Fruit fly (Drosophila melanogaster) whole organism, pupa: ENCODE results near the gene CG17197.

Experiments
- CG10348 ChIP-seq: fragments of 200-800 bp; sonication (Bioruptor generic); IDR thresholded peaks from 2 replicates; pipeline ENCODE4 v1.3.6; 2022; ENCODE audit warnings: missing biosample characterization, missing genetic modification characterization
- CG12605 ChIP-seq: fragments of 200-800 bp; sonication (Bioruptor generic); IDR thresholded peaks from 2 replicates; pipeline ENCODE4 v1.3.6; 2022; ENCODE audit warnings: missing biosample characterization, missing genetic modification characterization
- CG13204 ChIP-seq: fragments of 200-800 bp; sonication (Bioruptor generic); optimal IDR thresholded peaks from 2 replicates; lab custom pipeline; 2018; ENCODE audit warnings: missing biosample characterization, mild to moderate bottlenecking, missing genetic modification characterization, moderate library complexity
- CG14655 ChIP-seq: fragments of 200-800 bp; sonication (Bioruptor generic); optimal IDR thresholded peaks from 3 replicates; lab custom pipeline; 2017; ENCODE audit warnings: mild to moderate bottlenecking, missing biosample characterization, missing genetic modification reagents, missing genetic modification characterization
- CG15710 ChIP-seq: fragments of 200-800 bp; sonication (Bioruptor generic); optimal IDR thresholded peaks from 2 replicates; lab custom pipeline; 2018; ENCODE audit warnings: missing biosample characterization, mild to moderate bottlenecking, missing genetic modification characterization, moderate library complexity
- CG17806 ChIP-seq: fragments of 200-800 bp; sonication (Bioruptor generic); optimal IDR thresholded peaks from 2 replicates; lab custom pipeline; 2018; ENCODE audit warnings: missing biosample characterization, mild to moderate bottlenecking, missing genetic modification characterization, moderate library complexity
- CG32121 ChIP-seq: fragments of 200-800 bp; sonication (Bioruptor generic); IDR thresholded peaks from 2 replicates; pipeline ENCODE4 v1.3.6; 2022; ENCODE audit warnings: missing biosample characterization, missing genetic modification characterization
- CG34367 ChIP-seq: fragments of 200-800 bp; sonication (Bioruptor generic); optimal IDR thresholded peaks from 2 replicates; lab custom pipeline; 2018; ENCODE audit warnings: missing biosample characterization, mild to moderate bottlenecking, missing genetic modification characterization
- CG4496 ChIP-seq: fragments of 200-800 bp; sonication (Bioruptor generic); IDR thresholded peaks from 3 replicates; pipeline ENCODE4 v1.3.6; 2022; ENCODE audit warnings: missing biosample characterization, missing genetic modification characterization
- CG8159 ChIP-seq: fragments of 200-800 bp; sonication (Bioruptor generic); optimal IDR thresholded peaks from 3 replicates; lab custom pipeline; 2018; ENCODE audit warnings: missing biosample characterization, mild to moderate bottlenecking, missing genetic modification characterization, moderate library complexity
- CG8301 ChIP-seq: fragments of 200-800 bp; sonication (Bioruptor generic); optimal IDR thresholded peaks from 2 replicates; lab custom pipeline; 2018; ENCODE audit warnings: missing biosample characterization, mild to moderate bottlenecking, missing genetic modification characterization
- CG9948 ChIP-seq: fragments of 200-800 bp; sonication (Bioruptor generic); optimal IDR thresholded peaks from 2 replicates; lab custom pipeline; 2018; ENCODE audit warnings: missing biosample characterization, mild to moderate bottlenecking, missing genetic modification characterization, moderate library complexity
- D1 ChIP-seq: fragments of 200-800 bp; sonication (Bioruptor generic); optimal IDR thresholded peaks from 2 replicates; lab custom pipeline; 2018; ENCODE audit warnings: missing biosample characterization, mild to moderate bottlenecking, missing genetic modification characterization, moderate library complexity
- EcR ChIP-seq: fragments of 200-800 bp; sonication (Bioruptor generic); optimal IDR thresholded peaks from 3 replicates; lab custom pipeline; 2019; ENCODE audit warnings: missing biosample characterization, missing genetic modification characterization, mild to moderate bottlenecking, moderate library complexity, missing genetic modification reagents
- Ets98B ChIP-seq: fragments of 200-800 bp; sonication (Bioruptor generic); IDR thresholded peaks from 2 replicates; pipeline ENCODE4 v1.3.6; 2022; ENCODE audit warnings: missing biosample characterization, missing genetic modification characterization
- Pif1A ChIP-seq: fragments of 200-800 bp; sonication (Bioruptor generic); optimal IDR thresholded peaks from 3 replicates; lab custom pipeline; 2016; ENCODE audit warnings: missing biosample characterization, missing genetic modification characterization
- Pif1B ChIP-seq: fragments of 200-800 bp; sonication (Bioruptor generic); optimal IDR thresholded peaks from 3 replicates; lab custom pipeline; 2016; ENCODE audit warnings: missing biosample characterization, missing genetic modification characterization
- Snoo ChIP-seq: fragments of 200-800 bp; sonication (Bioruptor generic); optimal IDR thresholded peaks from 3 replicates; lab custom pipeline; 2017; ENCODE audit warnings: missing biosample characterization, mild to moderate bottlenecking, missing genetic modification characterization, inconsistent platforms
- fd96Ca ChIP-seq: fragments of 200-800 bp; sonication (Bioruptor generic); IDR thresholded peaks from 3 replicates; pipeline ENCODE4 v1.3.6; 2022; ENCODE audit warnings: missing biosample characterization, missing genetic modification characterization
- gl ChIP-seq: fragments of 200-800 bp; sonication (Bioruptor generic); optimal IDR thresholded peaks from 2 replicates; lab custom pipeline; 2018; ENCODE audit warnings: missing biosample characterization, mild to moderate bottlenecking, missing genetic modification characterization
- rn ChIP-seq: fragments of 200-800 bp; sonication (Bioruptor generic); IDR thresholded peaks from 2 replicates; pipeline ENCODE4 v1.3.6; 2022; ENCODE audit warnings: missing biosample characterization, missing genetic modification characterization

Gene CG17197

dm6 chr3R:25753798-25754197 is 21.4 kb downstream of the CG17197 start:
- TF ChIP-seq CG17806 (tag; lab: Kevin White, UChicago) (no peak), CG9948 (tag; lab: Kevin White, UChicago) (no peak), CG10348 (GFP tag; lab: Robert Waterston, UW) (no peak), Pif1B (GFP tag; lab: Kevin White, UChicago) (no peak), fd96Ca (peak; percentile 24; the same call in 1 of the 3 replicates), CG13204 (GFP tag; lab: Kevin White, UChicago) (no peak), CG12605 (GFP tag; lab: Robert Waterston, UW) (no peak), Snoo (tag; lab: Kevin White, UChicago) (no peak), Ets98B (GFP tag; lab: Robert Waterston, UW) (0 out of 2 replicates have a peak, but pooled peaks have one; percentile 22), CG32121 (GFP tag; lab: Robert Waterston, UW) (no peak), CG8159 (tag; lab: Kevin White, UChicago) (no peak), CG4496 (GFP tag; lab: Robert Waterston, UW) (peak; percentile 55; the same call in 1 of the 3 replicates)

- TF ChIP-seq gl (tag; lab: Kevin White, UChicago) (peak; percentile 9), CG10348 (GFP tag; lab: Robert Waterston, UW) (no peak), Ets98B (GFP tag; lab: Robert Waterston, UW) (peak; percentile 65), CG12605 (GFP tag; lab: Robert Waterston, UW) (peak; percentile 71), CG8159 (tag; lab: Kevin White, UChicago) (no peak), EcR (no peak), CG8301 (tag; lab: Kevin White, UChicago) (no peak), CG32121 (GFP tag; lab: Robert Waterston, UW) (peak; percentile 49; the same call in 1 of the 2 replicates), fd96Ca (no peak), CG4496 (GFP tag; lab: Robert Waterston, UW) (peak; percentile 66; the same call in 2 of the 3 replicates), CG9948 (tag; lab: Kevin White, UChicago) (no peak)
- TF ChIP-seq, all 21 proteins: peak for 5
Observed at dm6 chr3R:25740348-25740751, 34.8 kb downstream of the CG17197 start, which contains the start of gene LpR2. Gene LpR2, minus strand, starts transcription at chr3R:25740465.

- TF ChIP-seq fd96Ca (no peak), CG4496 (GFP tag; lab: Robert Waterston, UW) (no peak), CG9948 (tag; lab: Kevin White, UChicago) (no peak), rn (GFP tag; lab: Robert Waterston, UW) (no peak), Snoo (tag; lab: Kevin White, UChicago) (no peak), CG34367 (no peak), CG8301 (tag; lab: Kevin White, UChicago) (no peak), Pif1B (GFP tag; lab: Kevin White, UChicago) (no peak), EcR (no peak), CG14655 (GFP tag; lab: Kevin White, UChicago) (no peak), CG10348 (GFP tag; lab: Robert Waterston, UW) (no peak), CG17806 (tag; lab: Kevin White, UChicago) (no peak), gl (tag; lab: Kevin White, UChicago) (no peak), CG13204 (GFP tag; lab: Kevin White, UChicago) (no peak), CG8159 (tag; lab: Kevin White, UChicago) (no peak), CG15710 (tag; lab: Kevin White, UChicago) (no peak), D1 (tag; lab: Kevin White, UChicago) (no peak)
Observed at dm6 chr3R:25739727-25740126, 35.4 kb downstream of the CG17197 start.

DNA sequence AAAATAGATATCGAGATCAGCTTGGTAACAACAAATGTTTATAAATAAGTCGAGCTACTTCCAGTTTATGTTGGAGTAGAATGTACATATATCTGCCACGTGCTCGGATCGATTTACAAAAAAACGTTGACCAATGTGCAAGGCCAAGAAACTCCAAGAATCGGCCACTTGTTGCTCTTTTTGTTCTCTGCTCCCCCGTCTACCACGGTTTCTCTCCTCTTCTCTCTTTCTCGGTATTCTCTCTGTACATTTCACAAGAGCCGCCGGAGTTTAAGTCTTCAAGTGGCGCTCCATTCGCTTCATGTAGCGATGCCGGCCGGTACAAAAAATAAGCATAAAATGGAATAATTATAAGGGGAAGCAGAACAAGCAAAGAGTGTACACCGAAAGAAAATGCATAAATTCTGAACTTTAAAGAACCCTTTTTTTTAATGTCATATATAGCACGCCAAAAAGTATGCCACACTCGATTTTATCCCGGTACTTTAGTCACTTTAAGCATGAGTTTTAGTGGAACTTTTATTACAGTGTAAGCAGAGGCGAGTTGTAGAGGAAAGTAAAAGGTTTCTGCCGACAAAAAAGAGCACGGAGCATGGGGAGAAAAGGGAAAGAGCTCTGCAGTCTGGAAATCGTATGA is 37.3 kb downstream of the CG17197 start:
- peak; percentile 94 for TF ChIP-seq CG32121 (GFP tag; lab: Robert Waterston, UW)
- peak; percentile 98 for TF ChIP-seq D1 (tag; lab: Kevin White, UChicago)
- TF ChIP-seq CG13204 (GFP tag; lab: Kevin White, UChicago), result peak; percentile 97
- TF ChIP-seq gl (tag; lab: Kevin White, UChicago), result peak; percentile 98
- TF ChIP-seq CG4496 (GFP tag; lab: Robert Waterston, UW), result peak; percentile 99
- TF ChIP-seq CG8301 (tag; lab: Kevin White, UChicago), result peak; percentile 99
- peak; percentile 98 for TF ChIP-seq Snoo (tag; lab: Kevin White, UChicago)
- peak; percentile 98 for TF ChIP-seq rn (GFP tag; lab: Robert Waterston, UW)
- TF ChIP-seq fd96Ca, result peak; percentile 99
- peak; percentile 99 for TF ChIP-seq CG14655 (GFP tag; lab: Kevin White, UChicago)
- peak; percentile 99 for TF ChIP-seq Pif1B (GFP tag; lab: Kevin White, UChicago)
- TF ChIP-seq CG15710 (tag; lab: Kevin White, UChicago), result peak; percentile 99
- TF ChIP-seq CG9948 (tag; lab: Kevin White, UChicago), result peak; percentile 99
- TF ChIP-seq CG17806 (tag; lab: Kevin White, UChicago), result peak; percentile 99
- TF ChIP-seq CG12605 (GFP tag; lab: Robert Waterston, UW), result peak; percentile 96
- TF ChIP-seq CG8159 (tag; lab: Kevin White, UChicago), result peak; percentile 99
- peak; percentile 86 for TF ChIP-seq CG10348 (GFP tag; lab: Robert Waterston, UW)
- peak; percentile 89 for TF ChIP-seq EcR
- peak; percentile 99 for TF ChIP-seq CG34367
- TF ChIP-seq Ets98B (GFP tag; lab: Robert Waterston, UW), result peak; percentile 97
- peak; percentile 99 for TF ChIP-seq Pif1A (GFP tag; lab: Kevin White, UChicago)

dm6 chr3R:25735801-25736068 is 39.4 kb downstream of the CG17197 start:
- TF ChIP-seq CG34367, result no peak
- TF ChIP-seq CG9948 (tag; lab: Kevin White, UChicago), result no peak
- no peak for TF ChIP-seq rn (GFP tag; lab: Robert Waterston, UW)
- TF ChIP-seq D1 (tag; lab: Kevin White, UChicago), result no peak
- no peak for TF ChIP-seq gl (tag; lab: Kevin White, UChicago)
- TF ChIP-seq Pif1B (GFP tag; lab: Kevin White, UChicago), result no peak
- no peak for TF ChIP-seq CG17806 (tag; lab: Kevin White, UChicago)
- no peak for TF ChIP-seq Ets98B (GFP tag; lab: Robert Waterston, UW)
- TF ChIP-seq CG14655 (GFP tag; lab: Kevin White, UChicago), result no peak
- TF ChIP-seq, all 21 proteins: peak for 0
